Worm (Caenorhabditis elegans) whole organism, young adult: Measurements from ENCODE around the gene dnpp-1.

Source experiments
- C17E4.6 ChIP-seq: fragments of 200-800 bp; sonication (Bioruptor generic); IDR thresholded peaks from 2 replicates; pipeline ENCODE4 v1.3.6; 2022; ENCODE audit warnings: missing genetic modification reagents, missing genetic modification characterization, missing compliant biosample characterization
- F37B4.10 ChIP-seq: fragments of 200-800 bp; sonication (Bioruptor generic); IDR thresholded peaks from 2 replicates; pipeline ENCODE4 v1.3.6; 2022; ENCODE audit warnings: missing genetic modification characterization, missing compliant biosample characterization
- F39B2.1 ChIP-seq: fragments of 200-800 bp; sonication (Bioruptor generic); IDR thresholded peaks from 2 replicates; pipeline ENCODE4 v1.3.6; 2022; ENCODE audit warnings: missing genetic modification reagents, missing genetic modification characterization, missing compliant biosample characterization
- F57A8.1 ChIP-seq: fragments of 200-800 bp; sonication (Bioruptor generic); optimal IDR thresholded peaks from 2 replicates; lab custom pipeline; 2018; ENCODE audit warnings: mild to moderate bottlenecking, missing genetic modification characterization, moderate library complexity, missing compliant biosample characterization
- T26A5.8 ChIP-seq: sonication (generic microtip); optimal IDR thresholded peaks from 2 replicates; lab custom pipeline; 2016; ENCODE audit warnings: missing genetic modification characterization, missing compliant biosample characterization
- Y67H2A.10 ChIP-seq: fragments of 200-800 bp; sonication (Bioruptor generic); conservative IDR thresholded peaks from 2 replicates; pipeline ENCODE4 v1.3.6; 2022; ENCODE audit warnings: missing genetic modification reagents, missing genetic modification characterization, missing compliant biosample characterization
- Y79H2A.3 ChIP-seq: fragments of 200-800 bp; sonication (Bioruptor generic); conservative IDR thresholded peaks from 2 replicates; pipeline ENCODE4 v1.3.6; 2022; ENCODE audit warnings: missing genetic modification reagents, missing genetic modification characterization, missing compliant biosample characterization
- Y95B8A.8 ChIP-seq: fragments of 200-800 bp; sonication (Bioruptor generic); IDR thresholded peaks from 2 replicates; pipeline ENCODE4 v1.3.6; 2022; ENCODE audit warnings: missing genetic modification reagents, missing genetic modification characterization, missing compliant biosample characterization
- ZK185.1 ChIP-seq: sonication (generic microtip); optimal IDR thresholded peaks from 2 replicates; lab custom pipeline; 2016; ENCODE audit warnings: mild to moderate bottlenecking, missing genetic modification characterization, missing compliant biosample characterization; ENCODE audit not compliant: poor library complexity, severe bottlenecking
- ama-1 ChIP-seq, 3 experiments: fragments of 150-350 bp in 1 of 3; sonication (generic microtip) in 2 of 3; optimal IDR thresholded peaks; 2 replicates each; lab custom pipeline; 2014 to 2018; ENCODE audit warnings: missing biosample characterization in 2 of 3, missing genetic modification characterization in 2 of 3, missing genetic modification reagents in 2 of 3
- bed-1 ChIP-seq: fragments of 200-800 bp; sonication (Bioruptor generic); IDR thresholded peaks from 2 replicates; pipeline ENCODE4 v1.3.6; 2022; ENCODE audit warnings: missing genetic modification reagents, missing genetic modification characterization, missing compliant biosample characterization
- cebp-1 ChIP-seq, 2 experiments: fragments of 200-800 bp in 1 of 2; sonication (Bioruptor generic) in 1 of 2; sonication (generic microtip) in 1 of 2; IDR thresholded peaks in 1 of 2; optimal IDR thresholded peaks in 1 of 2; 2 replicates each; pipeline versions ENCODE4 v1.3.6 to Lab custom; 2017 to 2022; ENCODE audit warnings: missing compliant biosample characterization in 2 of 2, missing genetic modification characterization in 2 of 2, mild to moderate bottlenecking in 1 of 2, missing genetic modification reagents in 1 of 2, moderate library complexity in 1 of 2
- cebp-2 ChIP-seq: fragments of 200-800 bp; sonication (Bioruptor generic); IDR thresholded peaks from 2 replicates; pipeline ENCODE4 v1.3.6; 2022; ENCODE audit warnings: missing genetic modification characterization, missing compliant biosample characterization
- ceh-27 ChIP-seq: fragments of 200-800 bp; sonication (Bioruptor generic); optimal IDR thresholded peaks from 2 replicates; lab custom pipeline; 2018; ENCODE audit warnings: mild to moderate bottlenecking, missing genetic modification characterization, moderate library complexity, missing compliant biosample characterization
- ceh-58 ChIP-seq: fragments of 200-800 bp; sonication (Bioruptor generic); IDR thresholded peaks from 2 replicates; pipeline ENCODE4 v1.3.6; 2022; ENCODE audit warnings: missing genetic modification characterization, missing compliant biosample characterization
- ceh-91 ChIP-seq: fragments of 200-800 bp; sonication (Bioruptor generic); IDR thresholded peaks from 2 replicates; pipeline ENCODE4 v1.3.6; 2022; ENCODE audit warnings: missing genetic modification reagents, missing genetic modification characterization, missing compliant biosample characterization
- chd-7 ChIP-seq: sonication (generic microtip); optimal IDR thresholded peaks from 2 replicates; lab custom pipeline; 2016; ENCODE audit warnings: mild to moderate bottlenecking, missing genetic modification characterization, moderate library complexity, missing compliant biosample characterization
- dox-1 ChIP-seq: fragments of 200-800 bp; sonication (Bioruptor generic); IDR thresholded peaks from 2 replicates; pipeline ENCODE4 v1.3.6; 2022; ENCODE audit warnings: missing genetic modification reagents, missing genetic modification characterization, missing compliant biosample characterization
- egl-18 ChIP-seq: fragments of 200-800 bp; sonication (Bioruptor generic); IDR thresholded peaks from 2 replicates; pipeline ENCODE4 v1.3.6; 2022; ENCODE audit warnings: missing genetic modification reagents, missing genetic modification characterization, missing compliant biosample characterization
- egl-44 ChIP-seq: fragments of 200-800 bp; sonication (Bioruptor generic); IDR thresholded peaks from 2 replicates; pipeline ENCODE4 v1.3.6; 2022; ENCODE audit warnings: missing genetic modification reagents, missing genetic modification characterization, missing compliant biosample characterization
- ets-4 ChIP-seq: fragments of 200-800 bp; sonication (Bioruptor generic); optimal IDR thresholded peaks from 2 replicates; lab custom pipeline; 2018; ENCODE audit warnings: mild to moderate bottlenecking, missing genetic modification characterization, missing compliant biosample characterization
- gei-17 ChIP-seq: fragments of 200-800 bp; sonication (Bioruptor generic); optimal IDR thresholded peaks from 2 replicates; lab custom pipeline; 2018; ENCODE audit warnings: mild to moderate bottlenecking, missing genetic modification characterization, missing compliant biosample characterization
- hrde-1 ChIP-seq: sonication (generic microtip); optimal IDR thresholded peaks from 2 replicates; lab custom pipeline; 2016; ENCODE audit warnings: missing genetic modification characterization, mild to moderate bottlenecking, missing compliant biosample characterization, moderate library complexity, missing genotype, missing genetic modification reagents, borderline replicate concordance
- lag-1 ChIP-seq: fragments of 200-800 bp; sonication (Bioruptor generic); IDR thresholded peaks from 2 replicates; pipeline ENCODE4 v1.3.6; 2022; ENCODE audit warnings: missing genetic modification reagents, missing genetic modification characterization, missing compliant biosample characterization
- lin-54 ChIP-seq: fragments of 200-800 bp; sonication (Bioruptor generic); optimal IDR thresholded peaks from 2 replicates; lab custom pipeline; 2018; ENCODE audit warnings: mild to moderate bottlenecking, missing genetic modification characterization, missing compliant biosample characterization
- madf-3 ChIP-seq: fragments of 200-800 bp; sonication (Bioruptor generic); IDR thresholded peaks from 2 replicates; pipeline ENCODE4 v1.3.6; 2022; ENCODE audit warnings: missing genetic modification reagents, missing genetic modification characterization, missing compliant biosample characterization
- madf-6 ChIP-seq: fragments of 200-800 bp; sonication (Bioruptor generic); IDR thresholded peaks from 2 replicates; pipeline ENCODE4 v1.3.6; 2022; ENCODE audit warnings: missing genetic modification reagents, missing genetic modification characterization, missing compliant biosample characterization
- mcd-1 ChIP-seq: fragments of 200-800 bp; sonication (Bioruptor generic); IDR thresholded peaks from 2 replicates; pipeline ENCODE4 v1.3.6; 2022; ENCODE audit warnings: missing genetic modification reagents, missing genetic modification characterization, missing compliant biosample characterization
- rec-8 ChIP-seq, 2 experiments: sonication (generic microtip); optimal IDR thresholded peaks; 2 replicates each; lab custom pipeline; 2016; ENCODE audit warnings: mild to moderate bottlenecking in 2 of 2, missing genetic modification characterization in 2 of 2, missing genetic modification reagents in 2 of 2, missing genotype in 2 of 2, missing biosample characterization in 1 of 2, missing compliant biosample characterization in 1 of 2, moderate library complexity in 1 of 2
- rpc-1 ChIP-seq, 2 experiments: fragments of 150-350 bp in 1 of 2; sonication (generic microtip) in 1 of 2; optimal IDR thresholded peaks; 2 replicates each; lab custom pipeline; 2014 to 2018; ENCODE audit warnings: missing biosample characterization in 1 of 2, missing genetic modification characterization in 1 of 2, missing genetic modification reagents in 1 of 2, missing genotype in 1 of 2
- snpc-1.3 ChIP-seq: sonication (generic microtip); optimal IDR thresholded peaks from 2 replicates; lab custom pipeline; 2017; ENCODE audit warnings: missing genetic modification characterization, mild to moderate bottlenecking, missing compliant biosample characterization, antibody characterized with exemption, moderate library complexity, missing genotype, missing genetic modification reagents; ENCODE audit not compliant: insufficient read depth
- somi-1 ChIP-seq: fragments of 200-800 bp; sonication (Bioruptor generic); optimal IDR thresholded peaks from 2 replicates; lab custom pipeline; 2018; ENCODE audit warnings: mild to moderate bottlenecking, missing genetic modification characterization, missing compliant biosample characterization
- unc-62 ChIP-seq: fragments of 150-350 bp; optimal IDR thresholded peaks from 2 replicates; lab custom pipeline; 2014; ENCODE audit warnings: missing biosample characterization, missing genetic modification reagents, missing genetic modification characterization
- xnd-1 ChIP-seq: sonication (generic microtip); optimal IDR thresholded peaks from 2 replicates; lab custom pipeline; 2016; ENCODE audit warnings: missing genotype, missing genetic modification reagents, missing genetic modification characterization, missing compliant biosample characterization
- zfh-2 ChIP-seq: fragments of 200-800 bp; sonication (Bioruptor generic); conservative IDR thresholded peaks from 2 replicates; pipeline ENCODE4 v1.3.6; 2022; ENCODE audit warnings: missing genetic modification reagents, missing genetic modification characterization, missing compliant biosample characterization
- ztf-18 ChIP-seq: sonication (generic microtip); optimal IDR thresholded peaks from 2 replicates; lab custom pipeline; 2016; ENCODE audit warnings: missing genotype, mild to moderate bottlenecking, missing genetic modification characterization, missing compliant biosample characterization

The dnpp-1 gene

ce11 chrIII:5828065-5828464, 35.5 kb downstream of the dnpp-1 start (continued):
- TF ChIP-seq Y67H2A.10 (GFP tag; lab: Robert Waterston, UW) (peak; percentile 43; the same call in 1 of the 2 replicates), ets-4 (GFP tag; lab: Kevin White, UChicago) (no peak), madf-3 (GFP tag; lab: Robert Waterston, UW) (peak; percentile 76), F39B2.1 (no peak), Y79H2A.3 (GFP tag; lab: Robert Waterston, UW) (no peak), ztf-18 (no peak), rec-8 (tag; optimal IDR thresholded peaks at IDR 0.05; lab: Kevin White, UChicago) (no peak), unc-62 (GFP tag; lab: Kevin White, UChicago) (no peak), ama-1 (optimal IDR thresholded peaks at IDR 0.05; lab: Kevin White, UChicago) (no peak), ama-1 (GFP tag; optimal IDR thresholded peaks at IDR 0.05; lab: Kevin White, UChicago) (no peak), xnd-1 (tag; lab: Kevin White, UChicago) (no peak), hrde-1 (tag; lab: Kevin White, UChicago) (no peak), lin-54 (GFP tag; lab: Kevin White, UChicago) (no peak), madf-6 (GFP tag; lab: Robert Waterston, UW) (0 out of 2 replicates have a peak, but pooled peaks have one; percentile 6), ZK185.1 (tag; lab: Kevin White, UChicago) (peak; percentile 0), T26A5.8 (tag; lab: Kevin White, UChicago) (no peak), snpc-1.3 (tag; lab: Kevin White, UChicago) (no peak), rpc-1 (optimal IDR thresholded peaks at IDR 0.05; lab: Kevin White, UChicago) (no peak), rpc-1 (tag; optimal IDR thresholded peaks at IDR 0.05; lab: Kevin White, UChicago) (no peak), cebp-1 (GFP tag; IDR thresholded peaks at IDR 0.05; lab: Robert Waterston, UW) (no peak), cebp-1 (tag; optimal IDR thresholded peaks at IDR 0.05; lab: Kevin White, UChicago) (peak; percentile 8), egl-44 (GFP tag; lab: Robert Waterston, UW) (0 out of 2 replicates have a peak, but pooled peaks have one; percentile 12), cebp-2 (GFP tag; lab: Robert Waterston, UW) (no peak), dox-1 (GFP tag; lab: Robert Waterston, UW) (0 out of 2 replicates have a peak, but pooled peaks have one; percentile 5), mcd-1 (GFP tag; lab: Robert Waterston, UW) (no peak), gei-17 (GFP tag; lab: Kevin White, UChicago) (no peak), ceh-27 (GFP tag; lab: Kevin White, UChicago) (no peak), F37B4.10 (GFP tag; lab: Robert Waterston, UW) (no peak), egl-18 (GFP tag; lab: Robert Waterston, UW) (no peak), lag-1 (GFP tag; lab: Robert Waterston, UW) (no peak), chd-7 (no peak), C17E4.6 (GFP tag; lab: Robert Waterston, UW) (no peak)

DNA sequence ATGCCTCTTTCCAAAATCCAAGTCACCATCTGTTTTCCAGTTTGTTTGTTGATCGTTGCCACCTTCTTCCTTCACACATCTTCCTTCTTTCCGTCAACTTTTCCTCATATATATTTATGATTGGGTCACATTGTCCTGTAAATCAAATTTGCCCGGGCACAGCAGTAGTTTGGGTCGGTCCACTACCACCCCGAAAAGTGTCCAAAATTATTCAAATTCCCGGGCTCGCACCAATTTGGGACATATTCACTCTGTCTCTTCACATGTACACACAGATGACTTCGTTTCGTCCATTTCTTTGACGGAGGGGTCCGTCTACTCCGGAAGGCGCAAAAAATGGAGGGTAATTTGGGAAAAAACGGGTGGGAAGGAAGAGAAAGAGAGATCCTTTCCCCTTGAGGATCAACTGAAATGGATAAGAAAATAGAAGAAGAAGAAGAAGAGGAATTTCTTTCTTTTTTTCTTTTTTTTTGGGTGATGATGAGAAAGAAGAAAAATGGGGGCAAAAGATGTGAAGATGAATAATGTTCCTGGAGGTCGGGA, 36.6 kb downstream of the dnpp-1 start:
- TF ChIP-seq Y95B8A.8 (GFP tag; lab: Robert Waterston, UW), result no peak
- TF ChIP-seq ceh-58, result no peak
- TF ChIP-seq bed-1 (GFP tag; lab: Robert Waterston, UW), result no peak
- TF ChIP-seq somi-1 (GFP tag; lab: Kevin White, UChicago), result no peak
- no peak for TF ChIP-seq F57A8.1 (GFP tag; lab: Kevin White, UChicago)
- no peak for TF ChIP-seq ceh-91 (GFP tag; lab: Robert Waterston, UW)
- TF ChIP-seq egl-44 (GFP tag; lab: Robert Waterston, UW), result no peak
- 0 out of 2 replicates have a peak, but pooled peaks have one; percentile 30 for TF ChIP-seq F37B4.10 (GFP tag; lab: Robert Waterston, UW)
- 0 out of 2 replicates have a peak, but pooled peaks have one; percentile 40 for TF ChIP-seq zfh-2
